Worm (Caenorhabditis elegans): ENCODE data around the gene str-243.

The str-243 gene

ce11 chrV:1522485-1522884 lies at the start of gene str-243:
TSS of gene str-243 (plus strand) at chrV:1522785.
- no peak for TF ChIP-seq crh-2 (tag; optimal IDR thresholded peaks at IDR 0.05)
- no peak for TF ChIP-seq sem-4 (tag; optimal IDR thresholded peaks at IDR 0.05)
- TF ChIP-seq nhr-129 (tag; optimal IDR thresholded peaks at IDR 0.05): no peak
- TF ChIP-seq ceh-16 (tag; optimal IDR thresholded peaks at IDR 0.05): no peak
- TF ChIP-seq sma-3 (GFP tag; optimal IDR thresholded peaks at IDR 0.05): no peak
- TF ChIP-seq nhr-12 (tag; optimal IDR thresholded peaks at IDR 0.05): no peak
- no peak for TF ChIP-seq skn-1 (tag; optimal IDR thresholded peaks at IDR 0.05)
- no peak for TF ChIP-seq lin-39 (tag; optimal IDR thresholded peaks at IDR 0.05)
- TF ChIP-seq blmp-1 (tag; optimal IDR thresholded peaks at IDR 0.05; ENCODE audit: insufficient read depth): no peak
- no peak for TF ChIP-seq nhr-6 (tag; optimal IDR thresholded peaks at IDR 0.05)
- TF ChIP-seq mdl-1 (tag; optimal IDR thresholded peaks at IDR 0.05): no peak
- TF ChIP-seq C34F6.9 (tag; optimal IDR thresholded peaks at IDR 0.05): no peak
- TF ChIP-seq lin-11 (tag; optimal IDR thresholded peaks at IDR 0.05): no peak
- no peak for TF ChIP-seq alr-1 (tag; optimal IDR thresholded peaks at IDR 0.05)
- TF ChIP-seq aly-2 (tag; optimal IDR thresholded peaks at IDR 0.05): no peak
- TF ChIP-seq elt-3 (tag; optimal IDR thresholded peaks at IDR 0.05): no peak
- TF ChIP-seq unc-62 (GFP tag; optimal IDR thresholded peaks at IDR 0.05): no peak
- no peak for TF ChIP-seq Y55F3AM.14 (GFP tag; optimal IDR thresholded peaks at IDR 0.05)
- TF ChIP-seq mbf-1 (tag; optimal IDR thresholded peaks at IDR 0.05): no peak
- no peak for TF ChIP-seq ztf-1 (GFP tag; conservative IDR thresholded peaks at IDR 0.05)

- peak; percentile 29 for TF ChIP-seq nhr-25 (tag; optimal IDR thresholded peaks at IDR 0.05)
- TF ChIP-seq nhr-21 (tag; optimal IDR thresholded peaks at IDR 0.05): no peak
- TF ChIP-seq mdl-1 (tag; optimal IDR thresholded peaks at IDR 0.05): peak; percentile 10 to 73
- no peak for TF ChIP-seq nhr-237 (tag; optimal IDR thresholded peaks at IDR 0.05)
- TF ChIP-seq unc-62 (GFP tag; optimal IDR thresholded peaks at IDR 0.05): no peak
- peak; percentile 85 for TF ChIP-seq nhr-129 (tag; optimal IDR thresholded peaks at IDR 0.05)
- peak; percentile 48 for TF ChIP-seq sma-9 (GFP tag; optimal IDR thresholded peaks at IDR 0.05)
- no peak for TF ChIP-seq sma-9 (tag; optimal IDR thresholded peaks at IDR 0.05)
- peak; percentile 94 for TF ChIP-seq F13H6.1 (tag; optimal IDR thresholded peaks at IDR 0.05)
- TF ChIP-seq egl-27 (tag; optimal IDR thresholded peaks at IDR 0.05): peak; percentile 31
- TF ChIP-seq sem-4 (tag; optimal IDR thresholded peaks at IDR 0.05): peak; percentile 35
- peak; percentile 36 for TF ChIP-seq fos-1 (tag; optimal IDR thresholded peaks at IDR 0.05)
- peak; percentile 25 for TF ChIP-seq crh-2 (tag; optimal IDR thresholded peaks at IDR 0.05)
- TF ChIP-seq nhr-6 (tag; optimal IDR thresholded peaks at IDR 0.05): no peak
- no peak for TF ChIP-seq ama-1 (optimal IDR thresholded peaks at IDR 0.05)
- no peak for TF ChIP-seq alr-1 (tag; optimal IDR thresholded peaks at IDR 0.05)
- TF ChIP-seq ceh-82 (tag; optimal IDR thresholded peaks at IDR 0.05): peak; percentile 16
- no peak for TF ChIP-seq unc-39 (tag; optimal IDR thresholded peaks at IDR 0.05)
- peak; percentile 44 for TF ChIP-seq ztf-4 (tag; optimal IDR thresholded peaks at IDR 0.05)
- peak; percentile 1 for TF ChIP-seq skn-1 (tag; optimal IDR thresholded peaks at IDR 0.05)
- peak; percentile 83 for TF ChIP-seq C34F6.9 (tag; optimal IDR thresholded peaks at IDR 0.05)
- TF ChIP-seq nhr-10 (tag; optimal IDR thresholded peaks at IDR 0.05): no peak
- peak; percentile 62 for TF ChIP-seq zag-1 (tag; optimal IDR thresholded peaks at IDR 0.05)
- TF ChIP-seq lsy-2 (tag; optimal IDR thresholded peaks at IDR 0.05): peak in 1 of 2 experiments; percentile 43
- peak; percentile 39 for TF ChIP-seq mab-5 (tag; optimal IDR thresholded peaks at IDR 0.05)
- TF ChIP-seq gmeb-1 (tag; optimal IDR thresholded peaks at IDR 0.05): peak; percentile 30
- TF ChIP-seq unc-55 (GFP tag; optimal IDR thresholded peaks at IDR 0.05): peak; percentile 71
- peak; percentile 5 for TF ChIP-seq lin-11 (tag; optimal IDR thresholded peaks at IDR 0.05)
- peak; percentile 14 for TF ChIP-seq sma-3 (GFP tag; optimal IDR thresholded peaks at IDR 0.05)
These were observed 48.0 kb upstream of the str-243 start, which contains the start of the genes F53E2.2 and unc-60 for ce11 chrV:1474486-1475125. TSS of gene F53E2.2 (plus strand) at chrV:1475086. TSS of gene unc-60 (plus strand) at chrV:1475086.

ce11 chrV:1476284-1476792 lies 46.2 kb upstream of the str-243 start:
- TF ChIP-seq skn-1 (tag; optimal IDR thresholded peaks at IDR 0.05): no peak
- no peak for TF ChIP-seq fos-1 (tag; optimal IDR thresholded peaks at IDR 0.05)
- no peak for TF ChIP-seq F13H6.1 (tag; optimal IDR thresholded peaks at IDR 0.05)
- TF ChIP-seq mab-5 (tag; optimal IDR thresholded peaks at IDR 0.05): no peak
- no peak for TF ChIP-seq blmp-1 (tag; optimal IDR thresholded peaks at IDR 0.05; ENCODE audit: insufficient read depth)
- no peak for TF ChIP-seq sem-4 (tag; optimal IDR thresholded peaks at IDR 0.05)
- TF ChIP-seq unc-62 (GFP tag; optimal IDR thresholded peaks at IDR 0.05): no peak
- no peak for TF ChIP-seq nhr-6 (tag; optimal IDR thresholded peaks at IDR 0.05)
- TF ChIP-seq nhr-11 (tag; optimal IDR thresholded peaks at IDR 0.05): no peak
- no peak for TF ChIP-seq egl-27 (tag; optimal IDR thresholded peaks at IDR 0.05)
- no peak for TF ChIP-seq ZK546.5 (tag; optimal IDR thresholded peaks at IDR 0.05)
- no peak for TF ChIP-seq nhr-237 (tag; optimal IDR thresholded peaks at IDR 0.05)
- no peak for TF ChIP-seq mdl-1 (tag; optimal IDR thresholded peaks at IDR 0.05)
- no peak for TF ChIP-seq elt-3 (tag; optimal IDR thresholded peaks at IDR 0.05)
- no peak for TF ChIP-seq sma-3 (GFP tag; optimal IDR thresholded peaks at IDR 0.05)
- no peak for TF ChIP-seq nhr-12 (tag; optimal IDR thresholded peaks at IDR 0.05)
- TF ChIP-seq lin-39 (tag; optimal IDR thresholded peaks at IDR 0.05): no peak
